Fruit fly (Drosophila melanogaster) whole organism, embryonic: ENCODE results near the gene sowi.

Source experiments
- Blimp-1 ChIP-seq: fragments of 200-800 bp; sonication (Bioruptor generic); optimal IDR thresholded peaks from 3 replicates; lab custom pipeline; 2018; ENCODE audit warnings: missing biosample characterization, missing genetic modification characterization, mild to moderate bottlenecking, moderate library complexity, missing genetic modification reagents
- CG1024 ChIP-seq: fragments of 200-800 bp; sonication (Bioruptor generic); IDR thresholded peaks from 2 replicates; pipeline ENCODE4 v1.3.6; 2022; ENCODE audit warnings: missing biosample characterization, missing genetic modification characterization
- CG10462 ChIP-seq: fragments of 200-800 bp; sonication (Bioruptor generic); optimal IDR thresholded peaks from 2 replicates; lab custom pipeline; 2016; ENCODE audit warnings: missing biosample characterization, missing genetic modification characterization
- CG10654 ChIP-seq: fragments of 200-800 bp; sonication (Bioruptor generic); optimal IDR thresholded peaks from 2 replicates; lab custom pipeline; 2016; ENCODE audit warnings: missing biosample characterization, missing genetic modification characterization
- CG11085 ChIP-seq: fragments of 200-800 bp; sonication (Bioruptor generic); IDR thresholded peaks from 2 replicates; pipeline ENCODE4 v1.3.6; 2022; ENCODE audit warnings: missing biosample characterization, missing genetic modification characterization
- CG13287 ChIP-seq: fragments of 200-800 bp; sonication (Bioruptor generic); IDR thresholded peaks from 2 replicates; pipeline ENCODE4 v1.3.6; 2022; ENCODE audit warnings: missing biosample characterization, missing genetic modification characterization; ENCODE audit not compliant: partially characterized antibody
- CG13775 ChIP-seq: fragments of 200-800 bp; sonication (Bioruptor generic); optimal IDR thresholded peaks from 3 replicates; lab custom pipeline; 2017; ENCODE audit warnings: missing biosample characterization, mild to moderate bottlenecking, missing genetic modification characterization
- CG18262 ChIP-seq: fragments of 200-800 bp; optimal IDR thresholded peaks from 3 replicates; lab custom pipeline; 2019; ENCODE audit warnings: missing biosample characterization, mild to moderate bottlenecking, missing genetic modification characterization, moderate library complexity
- CG18619 ChIP-seq: fragments of 200-800 bp; sonication (Bioruptor generic); optimal IDR thresholded peaks from 3 replicates; lab custom pipeline; 2017; ENCODE audit warnings: missing biosample characterization, mild to moderate bottlenecking, missing genetic modification characterization
- CG31224 ChIP-seq: fragments of 200-800 bp; sonication (Bioruptor generic); IDR thresholded peaks from 2 replicates; pipeline ENCODE4 v1.3.6; 2022; ENCODE audit warnings: missing biosample characterization, missing genetic modification characterization
- CG3163 ChIP-seq: fragments of 200-800 bp; sonication (Bioruptor generic); optimal IDR thresholded peaks from 3 replicates; lab custom pipeline; 2016; ENCODE audit warnings: missing biosample characterization, missing genetic modification characterization
- CG33213 ChIP-seq: fragments of 200-800 bp; sonication (Bioruptor generic); optimal IDR thresholded peaks from 3 replicates; lab custom pipeline; 2016; ENCODE audit warnings: missing biosample characterization, missing genetic modification characterization
- CG4360 ChIP-seq: fragments of 200-800 bp; sonication (Bioruptor generic); IDR thresholded peaks from 2 replicates; pipeline ENCODE4 v1.3.6; 2022; ENCODE audit warnings: missing biosample characterization, missing genetic modification characterization
- CG4424 ChIP-seq: fragments of 200-800 bp; sonication (Bioruptor generic); optimal IDR thresholded peaks from 3 replicates; lab custom pipeline; 2016; ENCODE audit warnings: missing biosample characterization, missing genetic modification characterization
- CG7271 ChIP-seq: fragments of 200-800 bp; sonication (Bioruptor generic); optimal IDR thresholded peaks from 2 replicates; lab custom pipeline; 2018; ENCODE audit warnings: missing biosample characterization, mild to moderate bottlenecking, missing genetic modification characterization, moderate library complexity
- CG7357 ChIP-seq: fragments of 200-800 bp; sonication (Bioruptor generic); IDR thresholded peaks from 3 replicates; pipeline ENCODE4 v1.3.6; 2022; ENCODE audit warnings: missing biosample characterization, missing genetic modification characterization
- CG9797 ChIP-seq: fragments of 200-800 bp; sonication (Bioruptor generic); optimal IDR thresholded peaks from 3 replicates; lab custom pipeline; 2018; ENCODE audit warnings: missing biosample characterization, mild to moderate bottlenecking, missing genetic modification characterization
- Dp ChIP-seq: fragments of 200-800 bp; sonication (Bioruptor generic); optimal IDR thresholded peaks from 2 replicates; lab custom pipeline; 2018; ENCODE audit warnings: missing biosample characterization, mild to moderate bottlenecking, missing genetic modification characterization, moderate library complexity
- Drgx ChIP-seq: fragments of 200-800 bp; sonication (Bioruptor generic); IDR thresholded peaks from 2 replicates; pipeline ENCODE4 v1.3.6; 2022; ENCODE audit warnings: missing biosample characterization, missing genetic modification characterization
- Fer1 ChIP-seq: fragments of 200-800 bp; sonication (Bioruptor generic); optimal IDR thresholded peaks from 2 replicates; lab custom pipeline; 2017; ENCODE audit warnings: missing biosample characterization, mild to moderate bottlenecking, missing genetic modification characterization
- Gsc ChIP-seq: fragments of 200-800 bp; sonication (Bioruptor generic); IDR thresholded peaks from 2 replicates; pipeline ENCODE4 v1.3.6; 2022; ENCODE audit warnings: missing biosample characterization, missing genetic modification characterization
- HHEX ChIP-seq: fragments of 200-800 bp; sonication (Bioruptor generic); optimal IDR thresholded peaks from 3 replicates; lab custom pipeline; 2017; ENCODE audit warnings: missing biosample characterization, mild to moderate bottlenecking, missing genetic modification characterization, missing genetic modification reagents
- Hr39 ChIP-seq: fragments of >200 bp; optimal IDR thresholded peaks from 2 replicates; lab custom pipeline; 2017
- Kr ChIP-seq: fragments of 200-800 bp; sonication (Bioruptor generic); optimal IDR thresholded peaks from 2 replicates; lab custom pipeline; 2017; ENCODE audit warnings: missing biosample characterization, mild to moderate bottlenecking, missing genetic modification characterization
- MBD-R2 ChIP-seq: fragments of 200-800 bp; sonication (Bioruptor generic); IDR thresholded peaks from 2 replicates; pipeline ENCODE4 v1.3.6; 2022; ENCODE audit warnings: missing biosample characterization, missing genetic modification characterization
- NC2α ChIP-seq: fragments of 200-800 bp; sonication (Bioruptor generic); optimal IDR thresholded peaks from 2 replicates; lab custom pipeline; 2016; ENCODE audit warnings: missing biosample characterization, missing genetic modification characterization
- Nf-YC ChIP-seq: fragments of 200-800 bp; optimal IDR thresholded peaks from 3 replicates; lab custom pipeline; 2019; ENCODE audit warnings: missing biosample characterization, mild to moderate bottlenecking, missing genetic modification characterization, moderate library complexity
- Oli ChIP-seq: fragments of 200-800 bp; sonication (Bioruptor generic); optimal IDR thresholded peaks from 2 replicates; lab custom pipeline; 2018; ENCODE audit warnings: missing biosample characterization, mild to moderate bottlenecking, missing genetic modification characterization, moderate library complexity
- Pdp1 ChIP-seq, 2 experiments: fragments of 200-800 bp; sonication (Bioruptor generic); optimal IDR thresholded peaks; 3 replicates each; lab custom pipeline; 2016; ENCODE audit warnings: missing biosample characterization in 2 of 2, missing genetic modification characterization in 2 of 2, mild to moderate bottlenecking in 1 of 2, moderate library complexity in 1 of 2
- Six4 ChIP-seq: fragments of 200-800 bp; sonication (Bioruptor generic); optimal IDR thresholded peaks from 2 replicates; lab custom pipeline; 2016; ENCODE audit warnings: missing biosample characterization, missing genetic modification characterization
- Sry-β ChIP-seq: fragments of 200-800 bp; sonication (Bioruptor generic); optimal IDR thresholded peaks from 2 replicates; lab custom pipeline; 2018; ENCODE audit warnings: missing biosample characterization, mild to moderate bottlenecking, missing genetic modification characterization, moderate library complexity
- TFAM ChIP-seq: fragments of 200-800 bp; sonication (Bioruptor generic); optimal IDR thresholded peaks from 2 replicates; lab custom pipeline; 2017; ENCODE audit warnings: missing biosample characterization, missing genetic modification characterization, inconsistent platforms
- Xbp1 ChIP-seq: fragments of 200-800 bp; sonication (Bioruptor generic); optimal IDR thresholded peaks from 3 replicates; lab custom pipeline; 2016; ENCODE audit warnings: missing biosample characterization, mild to moderate bottlenecking, missing genetic modification characterization
- ab ChIP-seq: fragments of 200-800 bp; sonication (Bioruptor generic); optimal IDR thresholded peaks from 2 replicates; lab custom pipeline; 2016; ENCODE audit warnings: missing biosample characterization, missing genetic modification characterization
- btn ChIP-seq: fragments of 200-800 bp; sonication (Bioruptor generic); optimal IDR thresholded peaks from 2 replicates; lab custom pipeline; 2016; ENCODE audit warnings: missing biosample characterization, missing genetic modification characterization
- crol ChIP-seq: fragments of 200-800 bp; sonication (Bioruptor generic); IDR thresholded peaks from 2 replicates; pipeline ENCODE4 v1.3.6; 2022; ENCODE audit warnings: missing biosample characterization, missing genetic modification characterization
- gcm2 ChIP-seq: fragments of 200-800 bp; sonication (Bioruptor generic); optimal IDR thresholded peaks from 2 replicates; lab custom pipeline; 2016; ENCODE audit warnings: missing biosample characterization, missing genetic modification characterization
- gfzf ChIP-seq: fragments of 200-800 bp; sonication (Bioruptor generic); optimal IDR thresholded peaks from 2 replicates; lab custom pipeline; 2016; ENCODE audit warnings: missing biosample characterization, mild to moderate bottlenecking, missing genetic modification characterization, moderate library complexity
- grn ChIP-seq: fragments of 200-800 bp; sonication (Bioruptor generic); optimal IDR thresholded peaks from 3 replicates; lab custom pipeline; 2017; ENCODE audit warnings: missing biosample characterization, missing genetic modification characterization
- gsb ChIP-seq: fragments of 200-800 bp; sonication (Bioruptor generic); IDR thresholded peaks from 2 replicates; pipeline ENCODE4 v1.3.6; 2022; ENCODE audit warnings: missing biosample characterization, missing genetic modification characterization
- ham ChIP-seq: fragments of 200-800 bp; sonication (Bioruptor generic); IDR thresholded peaks from 2 replicates; pipeline ENCODE4 v1.3.6; 2022; ENCODE audit warnings: missing biosample characterization, missing genetic modification characterization
- ind ChIP-seq: fragments of 200-800 bp; sonication (Bioruptor generic); optimal IDR thresholded peaks from 3 replicates; lab custom pipeline; 2016; ENCODE audit warnings: missing biosample characterization, missing genetic modification characterization
- insv ChIP-seq, 2 experiments: fragments of 200-800 bp; sonication (Bioruptor generic); optimal IDR thresholded peaks; 3 replicates each; lab custom pipeline; 2016 to 2018; ENCODE audit warnings: missing biosample characterization in 2 of 2, missing genetic modification characterization in 2 of 2
- jigr1 ChIP-seq: fragments of 200-800 bp; sonication (Bioruptor generic); IDR thresholded peaks from 3 replicates; pipeline ENCODE4 v1.3.6; 2022; ENCODE audit warnings: missing biosample characterization, missing genetic modification characterization
- pho ChIP-seq: fragments of 200-800 bp; sonication (Bioruptor generic); optimal IDR thresholded peaks from 2 replicates; lab custom pipeline; 2016; ENCODE audit warnings: missing biosample characterization, missing genetic modification characterization
- pros ChIP-seq: fragments of 200-800 bp; sonication (Bioruptor generic); optimal IDR thresholded peaks from 3 replicates; lab custom pipeline; 2019; ENCODE audit warnings: missing biosample characterization, mild to moderate bottlenecking, missing genetic modification characterization, moderate library complexity
- run ChIP-seq: fragments of 200-800 bp; sonication (Bioruptor generic); optimal IDR thresholded peaks from 3 replicates; lab custom pipeline; 2018; ENCODE audit warnings: missing biosample characterization, mild to moderate bottlenecking, missing genetic modification characterization
- sisA ChIP-seq: fragments of 200-800 bp; sonication (Bioruptor generic); IDR thresholded peaks from 2 replicates; pipeline ENCODE4 v1.3.6; 2022; ENCODE audit warnings: missing biosample characterization, missing genetic modification characterization
- tx ChIP-seq: fragments of 200-800 bp; sonication (Bioruptor generic); optimal IDR thresholded peaks from 2 replicates; lab custom pipeline; 2016; ENCODE audit warnings: missing biosample characterization, missing genetic modification characterization

The sowi gene

DNA sequence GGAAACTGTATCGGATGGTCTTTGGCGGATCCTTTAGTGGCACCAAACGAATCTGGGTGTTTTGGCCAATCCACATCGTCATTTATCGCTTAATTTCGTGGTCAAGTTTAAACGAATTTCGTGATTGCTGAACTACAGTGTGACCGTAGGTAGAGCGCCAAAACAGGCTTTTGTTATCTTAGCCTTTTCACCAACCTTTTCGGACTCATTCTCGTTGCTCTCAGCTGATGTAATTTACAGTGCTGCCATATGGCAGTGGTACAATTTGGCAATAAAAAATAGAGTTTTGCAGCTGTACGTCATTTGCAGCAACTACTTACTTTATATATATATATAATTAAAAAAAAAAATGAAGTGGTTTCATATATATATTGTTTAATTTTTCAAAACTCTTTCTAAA lies 32.2 kb upstream of the sowi start, which contains the start of gene agt (continued):
- TF ChIP-seq MBD-R2 (GFP tag; lab: Robert Waterston, UW): peak; percentile 96
- TF ChIP-seq Blimp-1 (GFP tag; lab: Kevin White, UChicago): no peak
- TF ChIP-seq Xbp1: no peak
- no peak for TF ChIP-seq CG18619 (GFP tag; lab: Kevin White, UChicago)
- no peak for TF ChIP-seq Oli
- no peak for TF ChIP-seq Drgx
- no peak for TF ChIP-seq ham (GFP tag; lab: Robert Waterston, UW)
- no peak for TF ChIP-seq Fer1 (GFP tag; lab: Kevin White, UChicago)
- TF ChIP-seq run: no peak
- no peak for TF ChIP-seq ab (GFP tag; lab: Kevin White, UChicago)
- TF ChIP-seq CG9797 (GFP tag; lab: Kevin White, UChicago): peak; percentile 81
- TF ChIP-seq Dp (GFP tag; lab: Kevin White, UChicago): peak; percentile 81
- no peak for TF ChIP-seq CG7271 (tag; lab: Kevin White, UChicago)
- no peak for TF ChIP-seq gsb (GFP tag; lab: Robert Waterston, UW)
- no peak for TF ChIP-seq insv (GFP tag; optimal IDR thresholded peaks at IDR 0.05; lab: Kevin White, UChicago)
- no peak for TF ChIP-seq CG18262 (tag; lab: Kevin White, UChicago)
- TF ChIP-seq Six4: no peak
- no peak for TF ChIP-seq btn (GFP tag; lab: Kevin White, UChicago)
- TF ChIP-seq CG33213 (GFP tag; lab: Kevin White, UChicago): peak; percentile 26
- no peak for TF ChIP-seq crol (GFP tag; lab: Robert Waterston, UW)
- TF ChIP-seq, all 482 proteins: peak for 83

DNA sequence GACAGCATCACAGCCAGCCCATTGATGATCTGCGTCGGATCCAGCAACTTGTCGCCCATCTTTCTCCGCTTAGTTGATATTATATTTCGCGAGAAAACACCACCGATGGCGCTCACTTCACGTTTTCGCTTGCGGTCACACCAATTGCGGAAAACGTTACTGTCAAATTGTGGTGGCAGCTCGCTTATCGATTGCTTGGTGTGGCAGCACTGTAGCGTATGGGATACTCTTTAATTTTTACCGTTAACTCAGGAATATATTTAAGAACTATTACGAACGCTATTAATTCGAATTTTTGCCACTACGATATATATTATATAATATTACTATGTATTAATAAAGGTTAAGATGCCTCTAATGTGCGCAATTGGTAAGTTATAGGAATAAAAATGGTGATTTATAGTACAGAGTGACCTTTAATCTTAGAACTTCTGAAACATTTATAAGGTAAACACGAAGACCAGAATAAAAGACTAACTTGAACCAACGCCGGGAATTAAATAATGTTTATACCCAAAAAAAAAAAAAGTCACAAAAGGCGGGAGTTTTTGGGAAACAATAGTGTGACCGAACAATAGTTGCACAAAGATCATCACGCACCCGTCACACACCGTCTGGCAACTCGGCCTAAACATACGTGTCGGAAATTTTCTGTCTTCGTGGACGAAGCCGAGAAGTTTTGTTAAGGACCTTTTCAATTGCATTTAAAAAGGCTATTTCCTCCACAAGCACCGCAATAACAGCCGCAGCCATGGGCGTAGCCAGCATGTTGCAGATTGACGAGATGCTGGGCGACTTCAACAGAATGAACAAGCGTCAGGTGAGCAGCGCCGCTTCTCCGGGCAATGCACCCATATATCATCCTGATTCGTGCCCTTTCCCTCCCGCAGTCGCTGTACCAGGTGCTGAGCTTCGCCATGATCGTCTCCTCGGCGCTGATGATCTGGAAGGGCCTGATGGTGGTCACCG lies 29.9 kb upstream of the sowi start, which contains the start of the genes CG1307 and twr:
TSS of gene CG1307 (minus strand) at position 165 of the 969 bp plus-strand sequence.
TSS of gene twr (plus strand) at position 605 of the 969 bp plus-strand sequence.
- TF ChIP-seq Six4 (no peak), tx (GFP tag; lab: Kevin White, UChicago) (no peak), Nf-YC (no peak), CG4360 (GFP tag; lab: Robert Waterston, UW) (no peak), gcm2 (GFP tag; lab: Kevin White, UChicago) (no peak), pho (GFP tag; lab: Kevin White, UChicago) (no peak), gfzf (peak; percentile 76), Hr39 (lab: Kevin White, UChicago) (no peak), pros (GFP tag; lab: Kevin White, UChicago) (no peak), Sry-β (GFP tag; lab: Kevin White, UChicago) (no peak), Kr (GFP tag; lab: Kevin White, UChicago) (no peak), CG3163 (GFP tag; lab: Kevin White, UChicago) (no peak), Pdp1 (GFP tag; optimal IDR thresholded peaks at IDR 0.05; lab: Kevin White, UChicago) (no peak), grn (GFP tag; lab: Kevin White, UChicago) (no peak), CG7357 (GFP tag; lab: Robert Waterston, UW) (no peak), HHEX (GFP tag; lab: Kevin White, UChicago) (peak; percentile 10), CG31224 (no peak), Gsc (GFP tag; lab: Robert Waterston, UW) (no peak), CG10654 (GFP tag; lab: Kevin White, UChicago) (no peak), TFAM (GFP tag; lab: Kevin White, UChicago) (no peak), ind (GFP tag; lab: Kevin White, UChicago) (no peak), CG11085 (GFP tag; lab: Robert Waterston, UW) (no peak), CG4424 (no peak), NC2α (GFP tag; lab: Kevin White, UChicago) (no peak), jigr1 (GFP tag; lab: Robert Waterston, UW) (no peak), CG1024 (GFP tag; lab: Robert Waterston, UW) (peak; percentile 8; the same call in 1 of the 2 replicates), sisA (GFP tag; lab: Robert Waterston, UW) (peak; percentile 48; the same call in 1 of the 2 replicates), Xbp1 (peak; percentile 55), CG13775 (GFP tag; lab: Kevin White, UChicago) (peak; percentile 68), CG10462 (peak; percentile 28), CG13287 (GFP tag; lab: Robert Waterston, UW) (peak; percentile 20; the same call in 1 of the 2 replicates)
